Worm (Caenorhabditis elegans) whole organism, L4 larva: ENCODE data around the gene F56D2.8.

Experiments used
- lin-39 ChIP-seq: fragments of 150-350 bp; optimal IDR thresholded peaks from 2 replicates; lab custom pipeline; 2014; ENCODE audit warnings: missing biosample characterization, missing genetic modification reagents, missing genetic modification characterization
- mxl-2 ChIP-seq: fragments of 200-800 bp; sonication (Bioruptor generic); conservative IDR thresholded peaks from 2 replicates; pipeline ENCODE4 v1.3.6; 2022; ENCODE audit warnings: missing genetic modification reagents, missing genetic modification characterization, missing compliant biosample characterization
- nhr-6 ChIP-seq: fragments of 150-350 bp; optimal IDR thresholded peaks from 2 replicates; lab custom pipeline; 2014; ENCODE audit warnings: missing biosample characterization, missing genetic modification characterization

DNA sequence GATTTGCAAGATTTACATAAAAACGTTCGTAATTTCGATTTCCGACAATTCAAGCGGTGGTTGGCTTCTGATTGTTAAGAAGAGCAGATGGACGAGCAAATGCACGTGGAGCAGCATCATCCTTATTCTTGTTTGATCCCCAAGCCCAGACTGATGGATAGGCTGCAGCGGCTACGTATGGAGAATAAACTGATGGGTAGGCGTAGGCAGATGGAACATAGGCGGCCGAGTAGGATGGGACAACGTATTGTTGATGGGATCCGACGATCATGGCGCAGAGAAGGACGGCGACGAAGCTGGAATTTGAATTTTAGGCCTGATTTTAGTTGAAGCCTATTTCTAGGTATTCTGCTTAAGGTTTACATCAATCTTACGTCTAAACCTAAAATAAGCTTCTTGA is 14.4 kb downstream of the F56D2.8 start:
- TF ChIP-seq lin-39 (tag; lab: Kevin White, UChicago) (no peak), mxl-2 (GFP tag; lab: Robert Waterston, UW) (no peak), nhr-6 (tag; lab: Kevin White, UChicago) (no peak)
